Worm (Caenorhabditis elegans): ENCODE measurements around the gene pqbp-1.1.

pqbp-1.1 gene

DNA sequence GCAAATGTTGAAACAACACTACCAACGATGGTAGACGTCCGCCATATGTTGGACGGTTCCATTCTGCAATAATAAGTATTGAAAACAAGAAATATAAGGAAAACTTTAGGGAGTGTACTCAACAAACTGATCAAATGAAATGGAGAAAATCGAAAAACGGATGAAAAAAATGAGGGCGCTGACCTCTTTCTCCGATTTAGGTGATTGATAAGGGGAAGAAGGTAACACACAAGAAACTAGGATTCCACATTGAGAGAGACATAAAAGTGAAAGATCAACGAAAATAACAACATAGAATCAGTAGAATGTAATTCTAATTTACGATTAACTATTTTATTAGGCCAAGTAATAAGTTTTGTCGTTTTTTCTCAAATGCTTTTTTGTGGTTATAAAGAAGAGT lies 2.3 kb downstream of the pqbp-1.1 start, which contains the start of gene dpy-9:
Gene dpy-9 (minus strand): TSS at position 63 of the 400 bp plus-strand sequence.
- no peak for TF ChIP-seq W03F9.2 (tag; optimal IDR thresholded peaks at IDR 0.05)
- no peak for TF ChIP-seq him-1 (tag; optimal IDR thresholded peaks at IDR 0.05)
- no peak for TF ChIP-seq dao-5 (tag; optimal IDR thresholded peaks at IDR 0.05)

DNA sequence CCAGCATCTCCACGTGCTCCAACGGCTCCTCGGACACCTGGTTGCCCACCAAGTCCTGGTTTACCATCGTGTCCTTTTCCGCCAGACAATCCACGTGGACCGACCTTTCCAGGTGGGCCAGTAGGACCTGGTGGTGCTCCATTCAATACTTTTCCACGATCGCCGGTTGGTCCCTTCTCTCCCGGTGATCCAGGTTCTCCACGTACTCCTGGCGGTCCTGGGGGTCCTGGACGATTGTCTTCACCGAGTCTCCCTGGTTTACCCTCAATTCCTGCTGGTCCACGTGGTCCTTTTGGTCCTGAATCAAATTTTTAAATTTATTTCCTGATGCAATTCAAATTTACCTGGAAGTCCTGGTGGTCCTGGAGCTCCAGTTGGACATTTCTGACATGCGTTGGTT lies 3.1 kb downstream of the pqbp-1.1 start:
- no peak for TF ChIP-seq dao-5 (tag; optimal IDR thresholded peaks at IDR 0.05)
- no peak for TF ChIP-seq W03F9.2 (tag; optimal IDR thresholded peaks at IDR 0.05)
- no peak for TF ChIP-seq him-1 (tag; optimal IDR thresholded peaks at IDR 0.05)

DNA sequence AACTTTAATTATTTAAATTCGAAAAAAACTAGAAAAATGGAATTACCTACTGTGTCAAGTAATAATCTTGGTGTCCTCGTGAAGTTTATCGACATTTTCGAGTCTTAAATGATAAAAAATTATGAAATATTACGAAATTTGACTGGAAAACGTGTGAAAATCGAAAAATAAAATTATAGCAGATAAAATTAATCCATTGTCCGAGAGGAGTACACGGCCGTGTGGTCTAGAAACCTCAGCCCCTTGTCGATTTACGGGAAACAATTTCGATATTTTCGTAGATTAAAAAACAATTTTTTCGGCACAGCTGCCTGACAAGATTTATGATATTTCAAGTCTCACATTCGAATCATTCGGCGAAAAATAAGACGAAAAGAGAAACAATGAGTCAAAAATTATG lies 4.4 kb downstream of the pqbp-1.1 start, which contains the start of gene R02D3.8:
Gene R02D3.8 (minus strand): TSS at position 109 of the 400 bp plus-strand sequence.
- no peak for TF ChIP-seq dao-5 (tag; optimal IDR thresholded peaks at IDR 0.05)
- no peak for TF ChIP-seq W03F9.2 (tag; optimal IDR thresholded peaks at IDR 0.05)
- TF ChIP-seq him-1 (tag; optimal IDR thresholded peaks at IDR 0.05), result no peak

DNA sequence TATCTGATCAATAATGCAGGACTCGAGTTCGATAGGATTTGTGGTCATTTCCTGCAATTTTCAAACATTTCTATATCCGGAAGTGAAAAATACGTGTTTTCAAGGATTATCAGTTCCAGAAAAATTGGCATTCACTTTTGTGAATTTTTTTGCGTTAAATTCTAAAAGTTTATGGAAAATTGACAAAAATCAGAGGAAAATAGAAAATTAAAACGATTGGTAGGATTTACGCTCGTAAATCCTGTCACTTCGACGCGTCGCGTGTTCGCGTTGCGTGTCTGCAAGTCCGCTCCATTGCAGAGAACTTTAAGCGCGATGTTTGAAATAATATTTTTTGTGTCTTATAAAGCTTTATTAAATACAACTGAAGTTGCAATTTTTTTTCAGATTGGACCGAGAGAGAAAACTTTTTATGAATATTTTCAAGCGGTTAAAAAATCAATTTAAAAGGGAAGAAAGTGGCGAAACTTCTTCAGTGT lies 6.1 kb downstream of the pqbp-1.1 start, which contains the start of gene rcat-1:
Gene rcat-1 (minus strand): TSS at position 51 of the 479 bp plus-strand sequence.
- TF ChIP-seq him-1 (tag; optimal IDR thresholded peaks at IDR 0.05) (no peak), dao-5 (tag; optimal IDR thresholded peaks at IDR 0.05) (no peak), W03F9.2 (tag; optimal IDR thresholded peaks at IDR 0.05) (peak; percentile 56)

DNA sequence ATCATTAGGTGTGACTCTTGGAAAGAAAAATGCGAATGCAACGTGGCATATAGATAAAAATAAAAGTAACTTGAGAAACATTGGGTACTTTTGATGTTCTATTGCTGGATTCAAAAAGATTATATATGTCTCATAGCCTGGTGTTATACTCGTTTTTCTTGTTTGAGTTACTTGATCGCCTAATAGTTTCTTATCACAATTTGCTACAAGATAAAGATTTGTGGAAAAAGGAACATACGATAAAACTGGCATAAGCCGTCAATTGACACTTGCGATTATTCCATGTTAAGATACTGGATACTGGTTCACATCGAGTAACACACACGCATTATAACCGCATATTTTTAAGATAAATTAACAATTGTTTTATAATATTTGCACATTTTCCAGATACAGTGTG lies 9.0 kb downstream of the pqbp-1.1 start, which contains the start of gene grl-19:
Gene grl-19 (minus strand): TSS at position 101 of the 400 bp plus-strand sequence.
- TF ChIP-seq W03F9.2 (tag; optimal IDR thresholded peaks at IDR 0.05) (no peak), dao-5 (tag; optimal IDR thresholded peaks at IDR 0.05) (no peak), him-1 (tag; optimal IDR thresholded peaks at IDR 0.05) (no peak)

DNA sequence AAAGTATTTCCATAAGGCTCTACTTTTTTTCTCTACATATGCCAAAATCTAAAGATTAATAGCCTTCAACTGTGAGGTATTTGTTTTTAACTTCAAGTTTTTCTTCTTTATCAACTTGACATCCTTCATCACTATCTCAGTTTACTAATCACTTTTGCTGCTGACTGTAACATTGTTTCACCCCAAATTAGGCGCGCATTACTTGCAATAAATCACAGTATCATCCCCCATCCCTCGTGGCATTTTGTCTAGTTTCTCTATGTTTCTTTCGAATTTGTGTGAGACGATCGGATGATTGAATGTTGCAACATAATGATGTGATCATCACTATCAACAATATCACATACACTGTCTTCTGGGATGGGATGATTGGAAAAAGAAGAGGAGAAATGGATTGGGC lies 14.0 kb downstream of the pqbp-1.1 start:
- no peak for TF ChIP-seq him-1 (tag; optimal IDR thresholded peaks at IDR 0.05)
- no peak for TF ChIP-seq W03F9.2 (tag; optimal IDR thresholded peaks at IDR 0.05)
- TF ChIP-seq dao-5 (tag; optimal IDR thresholded peaks at IDR 0.05), result no peak

DNA sequence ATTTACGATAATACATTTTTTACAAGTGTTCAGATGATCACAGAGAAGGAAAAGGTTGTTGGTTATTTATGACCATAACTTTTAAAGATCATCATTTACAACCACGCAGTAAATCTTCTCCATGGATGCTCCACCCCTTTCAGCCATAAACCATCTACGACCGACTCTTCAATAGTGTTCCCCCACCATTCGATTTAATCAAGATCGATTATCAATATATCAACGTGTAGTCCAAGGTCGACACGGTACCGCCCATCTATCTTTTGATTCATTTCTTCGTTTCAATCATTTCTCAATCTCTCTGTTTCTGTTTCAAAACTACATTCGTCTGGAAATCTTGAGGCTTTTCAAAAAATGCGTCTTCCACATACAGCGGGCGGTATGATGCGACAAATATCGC lies 16.6 kb downstream of the pqbp-1.1 start, which contains the start of gene aass-1:
Gene aass-1 (plus strand): TSS at position 301 of the 400 bp plus-strand sequence.
- no peak for TF ChIP-seq W03F9.2 (tag; optimal IDR thresholded peaks at IDR 0.05)
- TF ChIP-seq him-1 (tag; optimal IDR thresholded peaks at IDR 0.05), result no peak
- TF ChIP-seq dao-5 (tag; optimal IDR thresholded peaks at IDR 0.05), result no peak

DNA sequence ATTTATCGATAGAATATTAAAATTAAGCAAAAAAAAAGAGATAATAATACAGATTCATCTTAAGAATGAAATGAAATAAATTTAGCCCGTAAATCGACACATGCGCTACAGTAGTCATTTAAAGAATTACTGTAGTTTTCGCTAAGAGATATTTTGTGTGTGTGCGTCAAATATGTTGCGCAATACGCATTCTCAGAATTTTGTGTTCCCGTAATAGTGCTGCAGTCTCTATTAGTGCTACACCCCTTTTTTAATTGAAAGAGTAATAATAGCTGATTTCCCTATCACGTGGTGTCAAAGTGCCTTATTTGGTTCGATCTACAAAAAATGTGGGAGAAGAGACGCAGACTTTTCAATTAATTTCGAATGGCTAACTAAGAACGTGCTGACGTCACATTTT lies 17.2 kb downstream of the pqbp-1.1 start:
- TF ChIP-seq dao-5 (tag; optimal IDR thresholded peaks at IDR 0.05), result no peak
- TF ChIP-seq him-1 (tag; optimal IDR thresholded peaks at IDR 0.05), result no peak
- TF ChIP-seq W03F9.2 (tag; optimal IDR thresholded peaks at IDR 0.05), result no peak

DNA sequence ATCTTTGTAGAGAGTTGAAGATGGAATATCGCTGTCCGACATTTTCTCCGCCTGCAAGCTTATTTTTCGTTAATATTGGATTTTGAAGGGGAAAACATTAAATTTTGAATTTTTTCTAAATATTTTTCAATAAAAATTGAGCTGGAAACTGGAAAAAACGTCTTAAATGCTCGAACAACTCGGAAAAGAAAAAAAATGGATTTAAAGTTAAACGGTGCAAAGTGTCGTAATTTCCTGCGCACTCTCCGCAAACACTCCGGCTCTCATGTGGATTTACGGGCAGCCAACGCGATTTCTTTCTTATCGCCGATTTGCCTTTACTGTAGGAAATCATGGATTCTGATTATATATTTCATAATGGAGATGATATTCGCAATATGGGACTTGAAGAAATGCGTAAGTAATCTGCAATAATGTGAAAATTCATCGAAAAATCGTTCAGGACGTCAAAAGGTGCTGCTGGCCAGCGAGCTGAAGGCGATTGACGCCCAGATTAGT lies 21.2 kb downstream of the pqbp-1.1 start, which contains the start of the genes fnta-1 and cogc-8:
Gene fnta-1 (minus strand): TSS at position 51 of the 498 bp plus-strand sequence.
Gene cogc-8 (plus strand): TSS at position 195 of the 498 bp plus-strand sequence.
- TF ChIP-seq him-1 (tag; optimal IDR thresholded peaks at IDR 0.05) (no peak), dao-5 (tag; optimal IDR thresholded peaks at IDR 0.05) (no peak), W03F9.2 (tag; optimal IDR thresholded peaks at IDR 0.05) (no peak)

DNA sequence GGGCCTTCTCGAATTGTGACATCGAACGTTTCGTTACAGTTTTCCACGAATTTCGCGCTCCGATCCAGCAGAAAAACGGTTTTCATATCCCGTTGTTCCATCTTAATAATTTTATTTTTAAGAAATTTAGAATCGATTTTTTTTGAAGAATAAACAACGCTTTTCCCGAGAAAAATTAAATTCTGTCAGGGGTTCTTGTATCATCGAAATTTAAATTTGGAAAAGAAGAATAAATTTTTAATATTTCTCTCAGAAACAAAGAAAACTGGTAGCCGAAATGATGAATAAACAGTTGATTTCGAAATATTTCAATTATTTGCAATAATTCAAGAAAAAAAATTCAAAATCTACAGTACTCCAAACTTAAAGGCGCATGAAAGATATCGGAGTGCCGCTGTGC lies 24.1 kb downstream of the pqbp-1.1 start, which contains the start of gene ints-13:
Gene ints-13 (minus strand): TSS at position 101 of the 400 bp plus-strand sequence.
- TF ChIP-seq W03F9.2 (tag; optimal IDR thresholded peaks at IDR 0.05), result no peak
- no peak for TF ChIP-seq dao-5 (tag; optimal IDR thresholded peaks at IDR 0.05)
- TF ChIP-seq him-1 (tag; optimal IDR thresholded peaks at IDR 0.05), result no peak

DNA sequence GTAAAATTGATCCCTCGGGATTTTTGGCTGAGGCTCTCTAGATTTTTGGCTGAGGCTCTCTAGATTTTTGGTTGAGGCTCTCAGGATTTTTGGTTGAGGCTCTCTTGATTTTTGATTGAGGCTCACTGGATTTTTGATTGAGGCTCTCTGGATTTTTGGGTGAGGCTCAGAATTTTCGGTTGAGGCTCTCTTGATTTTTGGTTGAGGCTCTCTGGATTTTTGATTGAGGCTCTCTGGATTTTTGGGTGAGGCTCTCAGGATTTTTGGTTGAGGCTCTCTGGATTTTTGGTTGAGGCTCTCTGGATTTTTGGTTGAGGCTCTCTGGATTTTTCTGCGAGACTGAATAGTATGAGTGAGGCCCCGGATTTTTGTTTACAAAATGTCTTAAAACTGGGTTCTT lies 25.3 kb downstream of the pqbp-1.1 start:
- TF ChIP-seq him-1 (tag; optimal IDR thresholded peaks at IDR 0.05) (no peak), W03F9.2 (tag; optimal IDR thresholded peaks at IDR 0.05) (no peak), dao-5 (tag; optimal IDR thresholded peaks at IDR 0.05) (no peak)

DNA sequence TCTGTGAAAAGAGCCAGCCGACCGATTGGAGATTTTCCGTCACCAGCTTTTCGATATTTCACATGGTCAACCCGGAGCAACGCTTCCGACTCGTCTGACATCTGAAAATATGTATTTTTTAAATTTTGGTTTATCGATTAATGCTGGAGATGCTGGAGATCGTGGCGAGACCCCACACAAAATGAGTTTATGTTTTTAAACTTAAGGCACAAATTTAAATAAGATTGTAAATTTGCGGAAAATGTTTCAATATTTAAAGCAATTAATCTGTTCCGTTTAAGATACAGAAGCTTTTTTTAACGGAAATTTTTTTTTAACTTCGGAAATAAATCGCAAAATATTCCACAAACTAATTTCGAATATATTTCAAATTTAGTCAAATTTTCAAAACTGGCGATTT lies 29.8 kb downstream of the pqbp-1.1 start, which contains the start of gene gtf-2H1:
Gene gtf-2H1 (minus strand): TSS at position 101 of the 400 bp plus-strand sequence.
- no peak for TF ChIP-seq W03F9.2 (tag; optimal IDR thresholded peaks at IDR 0.05)
- no peak for TF ChIP-seq dao-5 (tag; optimal IDR thresholded peaks at IDR 0.05)
- TF ChIP-seq him-1 (tag; optimal IDR thresholded peaks at IDR 0.05), result no peak

DNA sequence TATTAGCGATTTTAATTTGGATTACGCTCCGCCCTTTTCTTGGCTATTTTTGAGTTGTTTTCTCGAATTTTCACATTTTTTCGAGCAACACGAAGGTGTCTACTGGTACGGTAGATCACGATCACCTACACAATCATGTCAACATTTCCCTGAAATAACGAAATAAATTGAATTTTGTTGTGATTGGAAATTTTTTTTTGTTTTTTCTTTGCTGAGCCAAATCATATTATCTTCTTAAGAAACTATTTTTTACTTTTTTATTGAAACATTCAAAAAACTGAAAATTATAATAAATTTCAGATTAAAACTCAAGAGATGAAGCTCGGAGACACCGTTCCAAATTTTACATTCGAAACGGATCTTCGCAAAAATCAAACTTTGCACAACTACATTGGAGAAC lies 43.2 kb downstream of the pqbp-1.1 start, which contains the start of gene prdx-6:
Gene prdx-6 (plus strand): TSS at position 301 of the 400 bp plus-strand sequence.
- TF ChIP-seq him-1 (tag; optimal IDR thresholded peaks at IDR 0.05) (no peak), dao-5 (tag; optimal IDR thresholded peaks at IDR 0.05) (no peak), W03F9.2 (tag; optimal IDR thresholded peaks at IDR 0.05) (no peak)

DNA sequence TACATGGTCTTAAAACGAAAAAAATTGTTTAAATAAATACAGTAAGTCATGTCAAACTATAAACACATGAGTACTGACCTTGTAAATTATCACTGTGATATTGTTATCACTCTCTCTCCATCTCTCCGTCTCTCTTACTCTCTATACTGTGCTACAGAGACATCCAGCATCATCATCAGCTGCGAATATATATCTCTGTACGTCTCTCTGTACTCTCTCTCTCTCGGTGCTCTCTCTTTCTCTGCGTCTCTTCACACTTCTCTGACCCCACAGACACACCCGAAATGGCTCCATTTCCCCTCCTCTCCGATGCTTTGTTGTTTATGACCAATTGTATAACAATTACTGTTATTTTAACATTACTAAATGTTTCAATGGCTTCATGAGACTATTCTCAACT lies 50.9 kb downstream of the pqbp-1.1 start:
- no peak for TF ChIP-seq dao-5 (tag; optimal IDR thresholded peaks at IDR 0.05)
- TF ChIP-seq him-1 (tag; optimal IDR thresholded peaks at IDR 0.05), result no peak
- TF ChIP-seq W03F9.2 (tag; optimal IDR thresholded peaks at IDR 0.05), result no peak

Data from whole organism, L4/young adult.